Worm (Caenorhabditis elegans): ENCODE measurements around the gene F52G3.1.

DNA sequence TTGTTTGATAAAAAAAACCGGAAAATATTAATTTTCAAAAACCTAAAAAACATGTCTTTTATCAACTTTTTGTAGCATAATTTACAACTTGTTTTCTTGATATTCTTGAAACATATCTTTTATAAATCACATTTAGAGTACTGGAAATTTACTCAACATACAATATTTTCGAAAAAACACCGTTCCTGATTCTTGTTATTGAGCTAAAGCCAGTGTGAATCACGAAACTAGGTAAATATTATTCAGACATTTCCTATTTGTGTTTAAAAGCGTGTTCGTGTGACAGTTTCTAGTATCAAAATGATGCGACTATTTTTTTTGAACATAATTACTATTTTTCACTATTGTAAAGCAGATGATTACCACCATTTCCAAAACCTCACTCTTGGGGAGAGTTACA is 40.0 kb upstream of the F52G3.1 start, which contains the start of gene C30E1.4:
- TF ChIP-seq med-1 (GFP tag; optimal IDR thresholded peaks at IDR 0.05; ENCODE audit: insufficient read depth) (no peak), flt-1 (GFP tag; IDR thresholded peaks at IDR 0.05) (no peak), T22C8.4 (GFP tag; IDR thresholded peaks at IDR 0.05) (no peak), ref-1 (GFP tag; conservative IDR thresholded peaks at IDR 0.05) (no peak), ztf-29 (GFP tag; IDR thresholded peaks at IDR 0.05) (no peak), cog-1 (tag; optimal IDR thresholded peaks at IDR 0.05) (no peak), klf-2 (GFP tag; conservative IDR thresholded peaks at IDR 0.05) (no peak), ztf-23 (GFP tag; IDR thresholded peaks at IDR 0.05) (no peak), tab-1 (GFP tag; IDR thresholded peaks at IDR 0.05) (no peak)
